Worm (Caenorhabditis elegans) whole organism, young adult: Measurements from ENCODE around the gene F55G11.2.

Source experiments
- Y56A3A.18 ChIP-seq: fragments of 200-800 bp; sonication (Bioruptor generic); IDR thresholded peaks from 2 replicates; pipeline ENCODE4 v1.3.6; 2022; ENCODE audit warnings: missing genetic modification reagents, missing genetic modification characterization, missing compliant biosample characterization
- ceh-91 ChIP-seq: fragments of 200-800 bp; sonication (Bioruptor generic); IDR thresholded peaks from 2 replicates; pipeline ENCODE4 v1.3.6; 2022; ENCODE audit warnings: missing genetic modification reagents, missing genetic modification characterization, missing compliant biosample characterization
- egrh-3 ChIP-seq: fragments of 200-800 bp; sonication (Bioruptor generic); IDR thresholded peaks from 2 replicates; pipeline ENCODE4 v1.3.6; 2022; ENCODE audit warnings: missing genetic modification reagents, missing genetic modification characterization, missing compliant biosample characterization
- madf-8 ChIP-seq: fragments of 200-800 bp; sonication (Bioruptor generic); conservative IDR thresholded peaks from 2 replicates; pipeline ENCODE4 v1.3.6; 2022; ENCODE audit warnings: missing genetic modification reagents, missing genetic modification characterization, missing compliant biosample characterization
- pha-4 ChIP-seq: fragments of 150-350 bp; sonication (generic microtip); optimal IDR thresholded peaks from 2 replicates; lab custom pipeline; 2014; ENCODE audit warnings: missing biosample characterization, missing genetic modification reagents, missing genetic modification characterization

ce11 chrIV:12941254-12941653, 27.8 kb downstream of the F55G11.2 start, which contains the start of gene dod-24:
- TF ChIP-seq egrh-3 = no peak
- TF ChIP-seq madf-8 (GFP tag; lab: Robert Waterston, UW) = no peak
- no peak for TF ChIP-seq ceh-91 (GFP tag; lab: Robert Waterston, UW)
- TF ChIP-seq Y56A3A.18 (GFP tag; lab: Robert Waterston, UW) = no peak
- TF ChIP-seq pha-4 (tag; lab: Kevin White, UChicago) = no peak
